Fruit fly (Drosophila melanogaster): Measurements from ENCODE around the gene CG31145.

CG31145 gene

dm6 chr3R:23646183-23646582 is 23.3 kb downstream of the CG31145 start (continued):
- peak; percentile 62 for TF ChIP-seq Ets96B (tag; optimal IDR thresholded peaks at IDR 0.05)
- no peak for TF ChIP-seq fkh (GFP tag; optimal IDR thresholded peaks at IDR 0.05)
- TF ChIP-seq dac (GFP tag; optimal IDR thresholded peaks at IDR 0.05) = peak; percentile 79
- peak; percentile 92 for TF ChIP-seq CG6163 (GFP tag; IDR thresholded peaks at IDR 0.05)
- TF ChIP-seq CG15336 (GFP tag; IDR thresholded peaks at IDR 0.05) = peak; percentile 94
- TF ChIP-seq Gug (GFP tag; IDR thresholded peaks at IDR 0.05) = peak; percentile 80
- peak; percentile 56 for TF ChIP-seq spab (GFP tag; optimal IDR thresholded peaks at IDR 0.05)
- no peak for TF ChIP-seq fd85E (GFP tag; optimal IDR thresholded peaks at IDR 0.05)
- TF ChIP-seq CG8319 (GFP tag; optimal IDR thresholded peaks at IDR 0.05) = peak; percentile 63
- peak; percentile 86 for TF ChIP-seq net (GFP tag; optimal IDR thresholded peaks at IDR 0.05)
- TF ChIP-seq dsx (GFP tag; optimal IDR thresholded peaks at IDR 0.05; ENCODE audit: poor library complexity, severe bottlenecking) = peak; percentile 48
- TF ChIP-seq Eip75B (GFP tag; optimal IDR thresholded peaks at IDR 0.05) = peak; percentile 76
- peak; percentile 87 for TF ChIP-seq CG3919 (GFP tag; optimal IDR thresholded peaks at IDR 0.05)

dm6 chr3R:23642836-23643235 is 26.6 kb downstream of the CG31145 start:
- TF ChIP-seq CG3919 (GFP tag; optimal IDR thresholded peaks at IDR 0.05) (no peak), Hr4 (GFP tag; optimal IDR thresholded peaks at IDR 0.05) (peak; percentile 27), vri (GFP tag; optimal IDR thresholded peaks at IDR 0.05) (no peak), CG11294 (GFP tag; IDR thresholded peaks at IDR 0.05) (no peak), CG15336 (GFP tag; IDR thresholded peaks at IDR 0.05) (0 out of 2 replicates have a peak, but pooled peaks have one; percentile 28), CG32006 (GFP tag; optimal IDR thresholded peaks at IDR 0.05) (peak; percentile 31), Eip78C (GFP tag) (peak; percentile 82)

- no peak for TF ChIP-seq CG16779 (tag; optimal IDR thresholded peaks at IDR 0.05)
- TF ChIP-seq svp (GFP tag) = peak; percentile 51
These were observed 29.9 kb downstream of the CG31145 start for dm6 chr3R:23639583-23639982.

- TF ChIP-seq Blimp-1 (GFP tag; optimal IDR thresholded peaks at IDR 0.05) = no peak
- peak; percentile 18; the same call in 1 of the 3 replicates for TF ChIP-seq CG6163 (GFP tag; IDR thresholded peaks at IDR 0.05)
- peak; percentile 43 for TF ChIP-seq CG6276 (GFP tag; optimal IDR thresholded peaks at IDR 0.05)
- peak; percentile 35; the same call in 1 of the 2 replicates for TF ChIP-seq CG11294 (GFP tag; IDR thresholded peaks at IDR 0.05)
- peak; percentile 27 for TF ChIP-seq achi (GFP tag; optimal IDR thresholded peaks at IDR 0.05)
- peak; percentile 76 for TF ChIP-seq Eip78C (GFP tag)
- TF ChIP-seq CG8119 (GFP tag; IDR thresholded peaks at IDR 0.05) = peak; percentile 67; the same call in 1 of the 3 replicates
- TF ChIP-seq CG4318 (GFP tag; optimal IDR thresholded peaks at IDR 0.05) = peak; percentile 13
- peak in 1 of 2 experiments; percentile 21 for TF ChIP-seq salr (GFP tag; optimal IDR thresholded peaks at IDR 0.05)
- peak; percentile 14 for TF ChIP-seq CG7368 (GFP tag; optimal IDR thresholded peaks at IDR 0.05)
- TF ChIP-seq Sox14 (GFP tag; optimal IDR thresholded peaks at IDR 0.05) = no peak
- no peak for TF ChIP-seq dac (GFP tag; optimal IDR thresholded peaks at IDR 0.05)
- TF ChIP-seq pdm3 (GFP tag; optimal IDR thresholded peaks at IDR 0.05) = peak; percentile 9
- no peak for TF ChIP-seq fkh (GFP tag; optimal IDR thresholded peaks at IDR 0.05)
- peak; percentile 17 for TF ChIP-seq acj6 (GFP tag; optimal IDR thresholded peaks at IDR 0.05)
- peak; percentile 45 for TF ChIP-seq net (GFP tag; optimal IDR thresholded peaks at IDR 0.05)
- peak; percentile 26 for TF ChIP-seq OdsH (GFP tag; optimal IDR thresholded peaks at IDR 0.05)
- peak; percentile 80 for TF ChIP-seq CG15336 (GFP tag; IDR thresholded peaks at IDR 0.05)
- no peak for TF ChIP-seq CG1621 (tag; optimal IDR thresholded peaks at IDR 0.05)
- 0 out of 2 replicates have a peak, but pooled peaks have one; percentile 23 for TF ChIP-seq Gug (GFP tag; IDR thresholded peaks at IDR 0.05)
- TF ChIP-seq Lpt (GFP tag; optimal IDR thresholded peaks at IDR 0.05) = peak; percentile 45
- peak; percentile 77 for TF ChIP-seq eg (GFP tag; IDR thresholded peaks at IDR 0.05)
- peak; percentile 67 for TF ChIP-seq CG32006 (GFP tag; optimal IDR thresholded peaks at IDR 0.05)
- TF ChIP-seq fd85E (GFP tag; optimal IDR thresholded peaks at IDR 0.05) = no peak
- TF ChIP-seq CG3919 (GFP tag; optimal IDR thresholded peaks at IDR 0.05) = peak; percentile 22
- TF ChIP-seq Hr4 (GFP tag; optimal IDR thresholded peaks at IDR 0.05) = peak; percentile 77
These were observed 31.1 kb downstream of the CG31145 start for dm6 chr3R:23638351-23638750.

Data from whole organism, prepupa.